Worm (Caenorhabditis elegans): ENCODE measurements around the gene alh-10.

Gene alh-10

ce11 chrX:7129460-7129859, 14.0 kb downstream of the alh-10 start (continued):
- TF ChIP-seq unc-130 (GFP tag; optimal IDR thresholded peaks at IDR 0.05), result no peak
- no peak for TF ChIP-seq mes-2 (tag; optimal IDR thresholded peaks at IDR 0.05; ENCODE audit: poor library complexity, severe bottlenecking)
- peak; percentile 60 for TF ChIP-seq mxl-3 (GFP tag; optimal IDR thresholded peaks at IDR 0.05)
- TF ChIP-seq vab-7 (GFP tag; IDR thresholded peaks at IDR 0.05), result no peak
- no peak for TF ChIP-seq nhr-11 (tag; optimal IDR thresholded peaks at IDR 0.05)
- no peak for TF ChIP-seq dpl-1 (GFP tag; optimal IDR thresholded peaks at IDR 0.05)
- no peak for TF ChIP-seq fkh-10 (GFP tag; optimal IDR thresholded peaks at IDR 0.05)
- no peak for TF ChIP-seq madf-9 (GFP tag; conservative IDR thresholded peaks at IDR 0.05)
- TF ChIP-seq mxl-2 (GFP tag; conservative IDR thresholded peaks at IDR 0.05), result no peak
- TF ChIP-seq zip-2 (tag; optimal IDR thresholded peaks at IDR 0.05), result no peak
- TF ChIP-seq hlh-11 (tag; optimal IDR thresholded peaks at IDR 0.05), result peak; percentile 50
- no peak for TF ChIP-seq F10B5.3 (tag; optimal IDR thresholded peaks at IDR 0.05)
- TF ChIP-seq daf-16 (GFP tag; optimal IDR thresholded peaks at IDR 0.05), result no peak
- peak; percentile 56 for TF ChIP-seq daf-16 (tag; optimal IDR thresholded peaks at IDR 0.05)
- TF ChIP-seq ztf-7 (tag; optimal IDR thresholded peaks at IDR 0.05), result no peak
- TF ChIP-seq Y5F2A.4 (GFP tag; optimal IDR thresholded peaks at IDR 0.05), result no peak
- TF ChIP-seq egl-43 (GFP tag; IDR thresholded peaks at IDR 0.05), result no peak
- TF ChIP-seq hif-1 (tag; optimal IDR thresholded peaks at IDR 0.05), result no peak
- no peak for TF ChIP-seq dmd-6 (GFP tag; IDR thresholded peaks at IDR 0.05)
- no peak for TF ChIP-seq nhr-25 (tag; optimal IDR thresholded peaks at IDR 0.05; ENCODE audit: borderline replicate concordance, insufficient read depth)
- TF ChIP-seq ceh-20 (GFP tag; IDR thresholded peaks at IDR 0.05), result no peak
- TF ChIP-seq ceh-62 (tag; optimal IDR thresholded peaks at IDR 0.05), result no peak
- TF ChIP-seq lim-7 (GFP tag; IDR thresholded peaks at IDR 0.05), result no peak
- TF ChIP-seq nhr-76 (tag; optimal IDR thresholded peaks at IDR 0.05), result no peak
- no peak for TF ChIP-seq nhr-42 (GFP tag; IDR thresholded peaks at IDR 0.05)
- TF ChIP-seq F26F4.8 (GFP tag; conservative IDR thresholded peaks at IDR 0.05), result no peak
- no peak for TF ChIP-seq lin-29 (GFP tag; IDR thresholded peaks at IDR 0.05)
- TF ChIP-seq ZK546.5 (tag; optimal IDR thresholded peaks at IDR 0.05), result no peak
- TF ChIP-seq spr-3 (GFP tag; optimal IDR thresholded peaks at IDR 0.05), result no peak
- TF ChIP-seq R02D3.7 (tag; optimal IDR thresholded peaks at IDR 0.05), result no peak
- no peak for TF ChIP-seq daf-19 (GFP tag; conservative IDR thresholded peaks at IDR 0.05)
- peak; percentile 64 for TF ChIP-seq hlh-30 (tag; optimal IDR thresholded peaks at IDR 0.05; ENCODE audit: insufficient read depth)
- TF ChIP-seq lsy-2 (tag; optimal IDR thresholded peaks at IDR 0.05), result peak in 1 of 2 experiments; percentile 33

ce11 chrX:7128615-7129014, 14.8 kb downstream of the alh-10 start:
- TF ChIP-seq T26A8.4 (GFP tag; IDR thresholded peaks at IDR 0.05) (no peak), ztf-11 (tag; optimal IDR thresholded peaks at IDR 0.05) (no peak), ceh-28 (tag; optimal IDR thresholded peaks at IDR 0.05) (no peak), R02D3.7 (tag; optimal IDR thresholded peaks at IDR 0.05) (no peak), cey-2 (tag; optimal IDR thresholded peaks at IDR 0.05; ENCODE audit: borderline replicate concordance, insufficient read depth) (no peak), mxl-2 (GFP tag; conservative IDR thresholded peaks at IDR 0.05) (no peak), dpl-1 (GFP tag; optimal IDR thresholded peaks at IDR 0.05) (no peak), D1046.2 (GFP tag; IDR thresholded peaks at IDR 0.05) (no peak)

ce11 chrX:7126348-7126747, 17.1 kb downstream of the alh-10 start, which contains the start of gene ist-1:
Gene ist-1 (plus strand): TSS chrX:7126648.
- TF ChIP-seq aha-1 (tag) (no peak), daf-16 (GFP tag; optimal IDR thresholded peaks at IDR 0.05) (peak in 1 of 2 experiments; percentile 41), daf-16 (tag; optimal IDR thresholded peaks at IDR 0.05) (no peak)
